Worm (Caenorhabditis elegans) whole organism, L4/young adult: ENCODE data around the gene C50H11.8.

Source experiments
- dao-5 ChIP-seq: sonication (generic microtip); optimal IDR thresholded peaks from 2 replicates; lab custom pipeline; 2016; ENCODE audit warnings: missing genotype, missing genetic modification characterization, moderate library complexity, missing compliant biosample characterization
- him-1 ChIP-seq: sonication (generic microtip); optimal IDR thresholded peaks from 2 replicates; lab custom pipeline; 2016; ENCODE audit warnings: missing genotype, missing genetic modification reagents, missing genetic modification characterization, missing compliant biosample characterization

DNA sequence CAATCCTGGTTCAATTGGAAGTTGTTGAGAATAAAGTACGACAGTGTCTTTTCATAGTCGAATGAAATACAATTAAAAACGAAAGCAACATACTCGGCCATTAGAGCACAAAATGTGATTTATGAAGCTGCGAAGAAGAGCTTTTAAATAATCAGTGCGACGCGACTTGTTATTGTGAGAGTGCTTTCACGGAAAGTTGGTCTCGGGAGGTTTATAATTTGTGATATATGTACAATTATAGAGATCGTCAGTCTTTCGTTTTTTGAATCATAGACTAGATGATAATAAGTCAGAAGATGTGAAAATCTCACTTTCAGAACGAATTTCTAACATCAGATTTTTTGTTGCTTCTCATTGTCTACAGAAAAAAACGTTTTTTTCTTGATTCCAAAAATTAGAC, 7.7 kb downstream of the C50H11.8 start, which contains the start of gene srt-15:
- TF ChIP-seq him-1: no peak
- no peak for TF ChIP-seq dao-5
